Fruit fly (Drosophila melanogaster) whole organism, embryonic: Measurements from ENCODE around the gene Kaz-m1.

Experiments used
- Awh ChIP-seq: fragments of 200-800 bp; sonication (Bioruptor generic); IDR thresholded peaks from 2 replicates; pipeline ENCODE4, ENCODE4 v1.3.6; 2022; ENCODE audit warnings: missing biosample characterization, missing genetic modification characterization
- B-H1 ChIP-seq: fragments of 200-800 bp; sonication (Bioruptor generic); IDR thresholded peaks from 3 replicates; pipeline ENCODE4 v1.3.6; 2022; ENCODE audit warnings: missing biosample characterization, missing genetic modification characterization
- B-H2 ChIP-seq: fragments of 200-800 bp; sonication (Bioruptor generic); optimal IDR thresholded peaks from 2 replicates; lab custom pipeline; 2018; ENCODE audit warnings: missing biosample characterization, mild to moderate bottlenecking, missing genetic modification characterization
- CG10979 ChIP-seq: fragments of 200-800 bp; sonication (Bioruptor generic); optimal IDR thresholded peaks from 2 replicates; lab custom pipeline; 2018; ENCODE audit warnings: missing biosample characterization, mild to moderate bottlenecking, missing genetic modification characterization, moderate library complexity
- CG11560 ChIP-seq: fragments of 200-800 bp; sonication (Bioruptor generic); IDR thresholded peaks from 3 replicates; pipeline ENCODE4 v1.3.6; 2022; ENCODE audit warnings: missing biosample characterization, missing genetic modification characterization
- CG12659 ChIP-seq: fragments of 200-800 bp; sonication (Bioruptor generic); optimal IDR thresholded peaks from 3 replicates; lab custom pipeline; 2017; ENCODE audit warnings: mild to moderate bottlenecking, missing biosample characterization, missing genetic modification reagents, missing genetic modification characterization
- CG13287 ChIP-seq: fragments of 200-800 bp; sonication (Bioruptor generic); IDR thresholded peaks from 2 replicates; pipeline ENCODE4 v1.3.6; 2022; ENCODE audit warnings: missing biosample characterization, missing genetic modification characterization; ENCODE audit not compliant: partially characterized antibody
- CG13296 ChIP-seq: fragments of 200-800 bp; sonication (Bioruptor generic); optimal IDR thresholded peaks from 3 replicates; lab custom pipeline; 2018; ENCODE audit warnings: missing biosample characterization, mild to moderate bottlenecking, missing genetic modification characterization
- CG13624 ChIP-seq: fragments of 200-800 bp; sonication (Bioruptor generic); optimal IDR thresholded peaks from 2 replicates; lab custom pipeline; 2016; ENCODE audit warnings: missing biosample characterization, missing genetic modification characterization
- CG14441 ChIP-seq: fragments of 200-800 bp; sonication (Bioruptor generic); IDR thresholded peaks from 2 replicates; pipeline ENCODE4 v1.3.6; 2022; ENCODE audit warnings: missing biosample characterization, missing genetic modification characterization
- CG15479 ChIP-seq: fragments of 200-800 bp; sonication (Bioruptor generic); optimal IDR thresholded peaks from 3 replicates; lab custom pipeline; 2019; ENCODE audit warnings: missing biosample characterization, mild to moderate bottlenecking, missing genetic modification characterization, moderate library complexity
- CG15514 ChIP-seq: fragments of 200-800 bp; sonication (Bioruptor generic); optimal IDR thresholded peaks from 3 replicates; lab custom pipeline; 2017; ENCODE audit warnings: missing biosample characterization, missing genetic modification characterization, mild to moderate bottlenecking, moderate library complexity, missing genetic modification reagents
- CG1602 ChIP-seq: fragments of 200-800 bp; sonication (Bioruptor generic); optimal IDR thresholded peaks from 3 replicates; lab custom pipeline; 2016; ENCODE audit warnings: missing biosample characterization, missing genetic modification characterization
- CG16815 ChIP-seq: fragments of 200-800 bp; sonication (Bioruptor generic); optimal IDR thresholded peaks from 3 replicates; lab custom pipeline; 2017; ENCODE audit warnings: missing biosample characterization, mild to moderate bottlenecking, missing genetic modification characterization
- CG17912 ChIP-seq: fragments of 200-800 bp; sonication (Bioruptor generic); optimal IDR thresholded peaks from 2 replicates; lab custom pipeline; 2018; ENCODE audit warnings: missing biosample characterization, mild to moderate bottlenecking, missing genetic modification characterization
- CG2120 ChIP-seq: fragments of 200-800 bp; sonication (Bioruptor generic); optimal IDR thresholded peaks from 3 replicates; lab custom pipeline; 2016; ENCODE audit warnings: missing biosample characterization, missing genetic modification characterization
- CG30403 ChIP-seq: fragments of 200-800 bp; sonication (Bioruptor generic); optimal IDR thresholded peaks from 3 replicates; lab custom pipeline; 2016; ENCODE audit warnings: missing biosample characterization, missing genetic modification characterization
- CG3838 ChIP-seq: fragments of 200-800 bp; sonication (Bioruptor generic); optimal IDR thresholded peaks from 3 replicates; lab custom pipeline; 2016; ENCODE audit warnings: missing biosample characterization, missing genetic modification characterization
- CG42726 ChIP-seq: fragments of 200-800 bp; sonication (Bioruptor generic); IDR thresholded peaks from 2 replicates; pipeline ENCODE4 v1.3.6; 2022; ENCODE audit warnings: missing biosample characterization, missing genetic modification characterization; ENCODE audit not compliant: partially characterized antibody
- CG6654 ChIP-seq: fragments of 200-800 bp; sonication (Bioruptor generic); optimal IDR thresholded peaks from 2 replicates; lab custom pipeline; 2017; ENCODE audit warnings: missing biosample characterization, mild to moderate bottlenecking, missing genetic modification characterization
- CG7745 ChIP-seq: fragments of 200-800 bp; sonication (Bioruptor generic); optimal IDR thresholded peaks from 2 replicates; lab custom pipeline; 2018; ENCODE audit warnings: missing biosample characterization, mild to moderate bottlenecking, missing genetic modification characterization, moderate library complexity
- D19B ChIP-seq: fragments of 200-800 bp; sonication (Bioruptor generic); optimal IDR thresholded peaks from 2 replicates; lab custom pipeline; 2017; ENCODE audit warnings: missing biosample characterization, mild to moderate bottlenecking, missing genetic modification characterization
- Deaf1 ChIP-seq: fragments of 200-800 bp; optimal IDR thresholded peaks from 3 replicates; lab custom pipeline; 2019; ENCODE audit warnings: missing biosample characterization, mild to moderate bottlenecking, missing genetic modification characterization, moderate library complexity
- Dip3 ChIP-seq: fragments of 200-800 bp; sonication (Bioruptor generic); optimal IDR thresholded peaks from 3 replicates; lab custom pipeline; 2016; ENCODE audit warnings: missing biosample characterization, missing genetic modification characterization
- Doc3 ChIP-seq: fragments of 200-800 bp; sonication (Bioruptor generic); IDR thresholded peaks from 3 replicates; pipeline ENCODE4 v1.3.6; 2022; ENCODE audit warnings: missing biosample characterization, missing genetic modification characterization; ENCODE audit not compliant: partially characterized antibody
- Fer1 ChIP-seq: fragments of 200-800 bp; sonication (Bioruptor generic); optimal IDR thresholded peaks from 2 replicates; lab custom pipeline; 2017; ENCODE audit warnings: missing biosample characterization, mild to moderate bottlenecking, missing genetic modification characterization
- GATAe ChIP-seq: fragments of 200-800 bp; sonication (Bioruptor generic); conservative IDR thresholded peaks from 2 replicates; pipeline ENCODE4 v1.3.6; 2022; ENCODE audit warnings: missing biosample characterization, missing genetic modification characterization
- HmgZ ChIP-seq: fragments of 200-800 bp; sonication (Bioruptor generic); optimal IDR thresholded peaks from 2 replicates; lab custom pipeline; 2018; ENCODE audit warnings: missing biosample characterization, mild to moderate bottlenecking, missing genetic modification characterization
- Hr51 ChIP-seq, 2 experiments: fragments of 200-800 bp; sonication (Bioruptor generic); optimal IDR thresholded peaks; 2 replicates in 1 of 2; 3 replicates in 1 of 2; lab custom pipeline; 2016 to 2018; ENCODE audit warnings: missing biosample characterization in 2 of 2, missing genetic modification characterization in 2 of 2, mild to moderate bottlenecking in 1 of 2, moderate library complexity in 1 of 2
- MTF-1 ChIP-seq: fragments of 200-800 bp; sonication (Bioruptor generic); optimal IDR thresholded peaks from 2 replicates; lab custom pipeline; 2018; ENCODE audit warnings: missing biosample characterization, mild to moderate bottlenecking, missing genetic modification characterization, borderline replicate concordance
- Neu2 ChIP-seq: fragments of 200-800 bp; sonication (Bioruptor generic); optimal IDR thresholded peaks from 3 replicates; lab custom pipeline; 2016; ENCODE audit warnings: missing biosample characterization, missing genetic modification characterization, borderline replicate concordance
- Side ChIP-seq: fragments of 200-800 bp; sonication (Bioruptor generic); optimal IDR thresholded peaks from 2 replicates; lab custom pipeline; 2016; ENCODE audit warnings: missing biosample characterization, missing genetic modification characterization
- bbx ChIP-seq: fragments of 200-800 bp; sonication (Bioruptor generic); IDR thresholded peaks from 2 replicates; pipeline ENCODE4 v1.3.6; 2022; ENCODE audit warnings: missing biosample characterization, missing genetic modification characterization; ENCODE audit not compliant: partially characterized antibody
- crol ChIP-seq: fragments of 200-800 bp; sonication (Bioruptor generic); IDR thresholded peaks from 2 replicates; pipeline ENCODE4 v1.3.6; 2022; ENCODE audit warnings: missing biosample characterization, missing genetic modification characterization
- cwo ChIP-seq: fragments of 200-800 bp; sonication (Bioruptor generic); optimal IDR thresholded peaks from 3 replicates; lab custom pipeline; 2017; ENCODE audit warnings: missing biosample characterization, missing genetic modification characterization, mild to moderate bottlenecking, moderate library complexity, missing genetic modification reagents
- eve ChIP-seq, 2 experiments: fragments of >200 bp; optimal IDR thresholded peaks; 2 replicates each; lab custom pipeline; 2017; ENCODE audit warnings: missing biosample characterization in 2 of 2, missing genetic modification characterization in 2 of 2
- eyg ChIP-seq: fragments of 200-800 bp; sonication (Bioruptor generic); optimal IDR thresholded peaks from 3 replicates; lab custom pipeline; 2016; ENCODE audit warnings: missing biosample characterization, missing genetic modification characterization
- fu2 ChIP-seq: fragments of 200-800 bp; sonication (Bioruptor generic); optimal IDR thresholded peaks from 2 replicates; lab custom pipeline; 2016; ENCODE audit warnings: missing biosample characterization, missing genetic modification characterization
- ham ChIP-seq: fragments of 200-800 bp; sonication (Bioruptor generic); IDR thresholded peaks from 2 replicates; pipeline ENCODE4 v1.3.6; 2022; ENCODE audit warnings: missing biosample characterization, missing genetic modification characterization
- ken ChIP-seq: fragments of 200-800 bp; sonication (Bioruptor generic); IDR thresholded peaks from 3 replicates; pipeline ENCODE4 v1.3.6; 2022; ENCODE audit warnings: missing biosample characterization, missing genetic modification characterization
- nmo ChIP-seq: fragments of 200-800 bp; sonication (Bioruptor generic); optimal IDR thresholded peaks from 2 replicates; lab custom pipeline; 2018; ENCODE audit warnings: missing biosample characterization, mild to moderate bottlenecking, missing genetic modification characterization, moderate library complexity
- odd ChIP-seq: fragments of 200-800 bp; sonication (Bioruptor generic); optimal IDR thresholded peaks from 2 replicates; lab custom pipeline; 2017; ENCODE audit warnings: missing biosample characterization, mild to moderate bottlenecking, missing genetic modification characterization
- org-1 ChIP-seq: fragments of 200-800 bp; sonication (Bioruptor generic); optimal IDR thresholded peaks from 2 replicates; lab custom pipeline; 2017; ENCODE audit warnings: missing biosample characterization, missing genetic modification characterization
- p53 ChIP-seq: fragments of 200-800 bp; sonication (Bioruptor generic); optimal IDR thresholded peaks from 2 replicates; lab custom pipeline; 2016; ENCODE audit warnings: missing biosample characterization, missing genetic modification characterization
- pfk ChIP-seq: fragments of 200-800 bp; sonication (Bioruptor generic); optimal IDR thresholded peaks from 2 replicates; lab custom pipeline; 2018; ENCODE audit warnings: missing biosample characterization, mild to moderate bottlenecking, missing genetic modification characterization, moderate library complexity
- pita ChIP-seq: fragments of 200-800 bp; sonication (Bioruptor generic); optimal IDR thresholded peaks from 2 replicates; lab custom pipeline; 2017; ENCODE audit warnings: missing biosample characterization, mild to moderate bottlenecking, missing genetic modification characterization
- sens ChIP-seq: fragments of 200-800 bp; sonication (Bioruptor generic); peaks from one replicate; lab custom pipeline; 2016; ENCODE audit warnings: missing biosample characterization, missing genetic modification characterization
- tio ChIP-seq: fragments of 200-800 bp; sonication (Bioruptor generic); optimal IDR thresholded peaks from 2 replicates; lab custom pipeline; 2017; ENCODE audit warnings: missing biosample characterization, missing genetic modification characterization, inconsistent platforms
- zfh1 ChIP-seq: fragments of 200-800 bp; sonication (Bioruptor generic); IDR thresholded peaks from 3 replicates; pipeline ENCODE4 v1.3.6; 2022; ENCODE audit warnings: missing biosample characterization, missing genetic modification characterization

Gene Kaz-m1

DNA sequence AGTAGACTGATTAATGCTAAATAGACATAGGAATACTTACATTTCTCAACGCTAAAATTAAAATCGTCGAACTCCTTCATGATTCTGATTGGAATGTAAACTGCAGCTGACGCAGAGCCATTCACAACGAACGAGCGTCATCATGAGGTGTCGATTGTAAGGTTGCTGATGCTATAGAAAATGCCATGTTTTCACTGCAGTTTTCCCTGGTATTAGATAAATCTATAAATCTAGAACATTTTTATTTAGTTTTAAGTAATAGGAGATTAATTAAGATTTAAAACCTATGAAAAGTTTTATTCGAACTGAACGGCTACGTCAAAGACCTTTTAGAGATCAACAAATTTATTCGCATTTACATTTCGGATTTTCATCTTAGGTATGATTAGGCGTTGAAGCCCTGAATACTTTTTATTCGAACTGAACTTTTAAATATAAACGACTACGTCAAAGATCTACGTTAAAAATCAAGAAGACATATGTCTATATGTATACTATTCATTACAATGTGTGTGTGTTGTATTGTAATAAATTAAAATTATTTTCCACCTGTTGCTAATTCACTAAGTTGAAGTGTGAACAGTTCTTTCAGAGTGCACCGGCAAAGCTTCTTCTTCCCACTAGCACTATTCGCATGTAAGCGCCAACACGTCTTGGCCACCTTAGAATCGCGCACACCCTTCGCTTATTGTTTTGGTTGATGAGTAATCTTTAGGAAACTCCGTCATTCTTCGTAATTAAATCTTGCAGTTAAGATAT is 37.8 kb downstream of the Kaz-m1 start, which contains the start of the genes Exo84 and Vps2 (continued):
- TF ChIP-seq bbx (no peak), B-H1 (GFP tag; lab: Robert Waterston, UW) (no peak; the same call in 2 of the 3 replicates), Doc3 (GFP tag; lab: Robert Waterston, UW) (no peak), Side (GFP tag; lab: Kevin White, UChicago) (no peak), Dip3 (peak; percentile 16), CG7745 (no peak), CG11560 (tag; lab: Robert Waterston, UW) (peak; percentile 13; the same call in 1 of the 3 replicates), CG30403 (peak; percentile 78), B-H2 (GFP tag; lab: Kevin White, UChicago) (no peak), odd (GFP tag; lab: Kevin White, UChicago) (no peak), Awh (GFP tag; lab: Robert Waterston, UW) (no peak), sens (GFP tag; lab: Kevin White, UChicago) (peak; percentile 81), tio (GFP tag; lab: Kevin White, UChicago) (no peak), MTF-1 (GFP tag; lab: Kevin White, UChicago) (no peak), CG42726 (GFP tag; lab: Robert Waterston, UW) (no peak), CG15514 (no peak), fu2 (GFP tag; lab: Kevin White, UChicago) (peak; percentile 14), eve (GFP tag; optimal IDR thresholded peaks at IDR 0.05; lab: Kevin White, UChicago) (no peak), cwo (GFP tag; lab: Kevin White, UChicago) (no peak), CG13624 (GFP tag; lab: Kevin White, UChicago) (peak; percentile 4), p53 (GFP tag; lab: Kevin White, UChicago) (no peak), Deaf1 (no peak), CG14441 (GFP tag; lab: Robert Waterston, UW) (no peak), CG3838 (no peak), pita (GFP tag; lab: Kevin White, UChicago) (no peak), ken (GFP tag; lab: Robert Waterston, UW) (no peak), nmo (GFP tag; lab: Kevin White, UChicago) (peak; percentile 77), CG13296 (no peak), CG15479 (GFP tag; lab: Kevin White, UChicago) (no peak), CG1602 (peak; percentile 59), HmgZ (no peak), Hr51 (GFP tag; optimal IDR thresholded peaks at IDR 0.05; lab: Kevin White, UChicago) (no peak), CG6654 (no peak), CG10979 (tag; lab: Kevin White, UChicago) (no peak), zfh1 (GFP tag; lab: Robert Waterston, UW) (no peak), Fer1 (no peak), org-1 (GFP tag; lab: Kevin White, UChicago) (no peak), CG2120 (peak; percentile 65), CG12659 (GFP tag; lab: Kevin White, UChicago) (peak; percentile 55), CG17912 (no peak), GATAe (GFP tag; lab: Robert Waterston, UW) (no peak), ham (GFP tag; lab: Robert Waterston, UW) (0 out of 2 replicates have a peak, but pooled peaks have one; percentile 45), D19B (GFP tag; lab: Kevin White, UChicago) (peak; percentile 20), Neu2 (GFP tag; lab: Kevin White, UChicago) (no peak), pfk (GFP tag; lab: Kevin White, UChicago) (no peak), crol (no peak), CG16815 (GFP tag; lab: Kevin White, UChicago) (peak; percentile 66), eyg (no peak), CG13287 (GFP tag; lab: Robert Waterston, UW) (no peak)
